Fruit fly (Drosophila melanogaster) whole organism, pupa: ENCODE data around the gene CG17328.

Experiments used
- CG10348 ChIP-seq: fragments of 200-800 bp; sonication (Bioruptor generic); IDR thresholded peaks from 2 replicates; pipeline ENCODE4 v1.3.6; 2022; ENCODE audit warnings: missing biosample characterization, missing genetic modification characterization
- CG12605 ChIP-seq: fragments of 200-800 bp; sonication (Bioruptor generic); IDR thresholded peaks from 2 replicates; pipeline ENCODE4 v1.3.6; 2022; ENCODE audit warnings: missing biosample characterization, missing genetic modification characterization
- CG13204 ChIP-seq: fragments of 200-800 bp; sonication (Bioruptor generic); optimal IDR thresholded peaks from 2 replicates; lab custom pipeline; 2018; ENCODE audit warnings: missing biosample characterization, mild to moderate bottlenecking, missing genetic modification characterization, moderate library complexity
- CG14655 ChIP-seq: fragments of 200-800 bp; sonication (Bioruptor generic); optimal IDR thresholded peaks from 3 replicates; lab custom pipeline; 2017; ENCODE audit warnings: mild to moderate bottlenecking, missing biosample characterization, missing genetic modification reagents, missing genetic modification characterization
- CG15710 ChIP-seq: fragments of 200-800 bp; sonication (Bioruptor generic); optimal IDR thresholded peaks from 2 replicates; lab custom pipeline; 2018; ENCODE audit warnings: missing biosample characterization, mild to moderate bottlenecking, missing genetic modification characterization, moderate library complexity
- CG17806 ChIP-seq: fragments of 200-800 bp; sonication (Bioruptor generic); optimal IDR thresholded peaks from 2 replicates; lab custom pipeline; 2018; ENCODE audit warnings: missing biosample characterization, mild to moderate bottlenecking, missing genetic modification characterization, moderate library complexity
- CG32121 ChIP-seq: fragments of 200-800 bp; sonication (Bioruptor generic); IDR thresholded peaks from 2 replicates; pipeline ENCODE4 v1.3.6; 2022; ENCODE audit warnings: missing biosample characterization, missing genetic modification characterization
- CG34367 ChIP-seq: fragments of 200-800 bp; sonication (Bioruptor generic); optimal IDR thresholded peaks from 2 replicates; lab custom pipeline; 2018; ENCODE audit warnings: missing biosample characterization, mild to moderate bottlenecking, missing genetic modification characterization
- CG4496 ChIP-seq: fragments of 200-800 bp; sonication (Bioruptor generic); IDR thresholded peaks from 3 replicates; pipeline ENCODE4 v1.3.6; 2022; ENCODE audit warnings: missing biosample characterization, missing genetic modification characterization
- CG8159 ChIP-seq: fragments of 200-800 bp; sonication (Bioruptor generic); optimal IDR thresholded peaks from 3 replicates; lab custom pipeline; 2018; ENCODE audit warnings: missing biosample characterization, mild to moderate bottlenecking, missing genetic modification characterization, moderate library complexity
- CG8301 ChIP-seq: fragments of 200-800 bp; sonication (Bioruptor generic); optimal IDR thresholded peaks from 2 replicates; lab custom pipeline; 2018; ENCODE audit warnings: missing biosample characterization, mild to moderate bottlenecking, missing genetic modification characterization
- CG9948 ChIP-seq: fragments of 200-800 bp; sonication (Bioruptor generic); optimal IDR thresholded peaks from 2 replicates; lab custom pipeline; 2018; ENCODE audit warnings: missing biosample characterization, mild to moderate bottlenecking, missing genetic modification characterization, moderate library complexity
- D1 ChIP-seq: fragments of 200-800 bp; sonication (Bioruptor generic); optimal IDR thresholded peaks from 2 replicates; lab custom pipeline; 2018; ENCODE audit warnings: missing biosample characterization, mild to moderate bottlenecking, missing genetic modification characterization, moderate library complexity
- EcR ChIP-seq: fragments of 200-800 bp; sonication (Bioruptor generic); optimal IDR thresholded peaks from 3 replicates; lab custom pipeline; 2019; ENCODE audit warnings: missing biosample characterization, missing genetic modification characterization, mild to moderate bottlenecking, moderate library complexity, missing genetic modification reagents
- Ets98B ChIP-seq: fragments of 200-800 bp; sonication (Bioruptor generic); IDR thresholded peaks from 2 replicates; pipeline ENCODE4 v1.3.6; 2022; ENCODE audit warnings: missing biosample characterization, missing genetic modification characterization
- Pif1A ChIP-seq: fragments of 200-800 bp; sonication (Bioruptor generic); optimal IDR thresholded peaks from 3 replicates; lab custom pipeline; 2016; ENCODE audit warnings: missing biosample characterization, missing genetic modification characterization
- Pif1B ChIP-seq: fragments of 200-800 bp; sonication (Bioruptor generic); optimal IDR thresholded peaks from 3 replicates; lab custom pipeline; 2016; ENCODE audit warnings: missing biosample characterization, missing genetic modification characterization
- Snoo ChIP-seq: fragments of 200-800 bp; sonication (Bioruptor generic); optimal IDR thresholded peaks from 3 replicates; lab custom pipeline; 2017; ENCODE audit warnings: missing biosample characterization, mild to moderate bottlenecking, missing genetic modification characterization, inconsistent platforms
- fd96Ca ChIP-seq: fragments of 200-800 bp; sonication (Bioruptor generic); IDR thresholded peaks from 3 replicates; pipeline ENCODE4 v1.3.6; 2022; ENCODE audit warnings: missing biosample characterization, missing genetic modification characterization
- gl ChIP-seq: fragments of 200-800 bp; sonication (Bioruptor generic); optimal IDR thresholded peaks from 2 replicates; lab custom pipeline; 2018; ENCODE audit warnings: missing biosample characterization, mild to moderate bottlenecking, missing genetic modification characterization
- rn ChIP-seq: fragments of 200-800 bp; sonication (Bioruptor generic); IDR thresholded peaks from 2 replicates; pipeline ENCODE4 v1.3.6; 2022; ENCODE audit warnings: missing biosample characterization, missing genetic modification characterization

Gene CG17328

DNA sequence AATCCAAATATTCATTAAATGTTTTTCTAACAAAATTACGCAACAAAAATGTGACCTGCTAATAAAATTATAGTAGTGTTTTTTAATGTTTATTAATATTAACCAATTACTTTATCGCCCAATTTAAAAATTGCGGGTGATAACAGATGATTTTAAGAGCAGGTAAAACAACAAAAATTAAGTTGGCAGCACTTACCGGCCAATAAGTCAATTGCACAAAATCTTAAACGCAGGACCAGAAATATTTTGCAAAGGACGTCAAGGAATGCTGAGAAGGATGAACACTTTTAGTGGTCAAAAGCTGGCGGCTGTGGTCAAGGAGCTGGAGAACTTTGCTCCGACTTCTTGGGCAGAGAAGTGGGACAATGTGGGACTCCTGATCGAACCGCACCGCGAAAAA, 27.1 kb downstream of the CG17328 start, which contains the start of gene CG4278:
Gene CG4278 (plus strand): TSS at position 178 of the 400 bp plus-strand sequence.
- no peak for TF ChIP-seq CG17806 (tag; lab: Kevin White, UChicago)
- TF ChIP-seq Pif1A, result no peak
- TF ChIP-seq D1 (tag; lab: Kevin White, UChicago), result peak; percentile 79
- TF ChIP-seq, all 21 proteins: peak for 1

- TF ChIP-seq CG4496 (GFP tag; lab: Robert Waterston, UW) (no peak; the same call in 2 of the 3 replicates), CG32121 (GFP tag; lab: Robert Waterston, UW) (peak; percentile 27; the same call in 1 of the 2 replicates), EcR (GFP tag; lab: Kevin White, UChicago) (no peak), CG8301 (no peak), Snoo (tag; lab: Kevin White, UChicago) (peak; percentile 14), D1 (tag; lab: Kevin White, UChicago) (peak; percentile 71), Ets98B (GFP tag; lab: Robert Waterston, UW) (no peak; the same call in 1 of the 2 replicates)
Measured at dm6 chr2L:16329102-16329520, 29.4 kb downstream of the CG17328 start, which contains the start of gene mRpL4. TSS of gene mRpL4 (minus strand) at chr2L:16329132.

- TF ChIP-seq CG15710 (tag; lab: Kevin White, UChicago) (no peak), CG34367 (no peak), CG4496 (GFP tag; lab: Robert Waterston, UW) (no peak), CG10348 (GFP tag; lab: Robert Waterston, UW) (no peak), fd96Ca (no peak), CG8159 (tag; lab: Kevin White, UChicago) (no peak), CG9948 (no peak), CG14655 (GFP tag; lab: Kevin White, UChicago) (no peak), CG12605 (GFP tag; lab: Robert Waterston, UW) (no peak), CG17806 (tag; lab: Kevin White, UChicago) (no peak), gl (tag; lab: Kevin White, UChicago) (no peak), Pif1A (no peak), CG13204 (GFP tag; lab: Kevin White, UChicago) (no peak), rn (GFP tag; lab: Robert Waterston, UW) (no peak), D1 (tag; lab: Kevin White, UChicago) (no peak)
Measured at dm6 chr2L:16329625-16330024, 29.9 kb downstream of the CG17328 start, which contains the start of gene CG4440. TSS of gene CG4440 (plus strand) at chr2L:16329925.

- TF ChIP-seq CG17806 (tag; lab: Kevin White, UChicago) (no peak), CG15710 (tag; lab: Kevin White, UChicago) (no peak), CG14655 (GFP tag; lab: Kevin White, UChicago) (no peak), Pif1A (no peak), D1 (tag; lab: Kevin White, UChicago) (no peak), EcR (GFP tag; lab: Kevin White, UChicago) (no peak), CG8159 (tag; lab: Kevin White, UChicago) (no peak), gl (tag; lab: Kevin White, UChicago) (no peak), CG9948 (no peak), CG34367 (no peak), Pif1B (GFP tag; lab: Kevin White, UChicago) (no peak), Ets98B (GFP tag; lab: Robert Waterston, UW) (no peak)
Measured at dm6 chr2L:16337785-16338184, 38.0 kb downstream of the CG17328 start, which contains the start of gene CG31817. TSS of gene CG31817 (minus strand) at chr2L:16337885.

dm6 chr2L:16340268-16340667, 40.5 kb downstream of the CG17328 start, which contains the start of gene CG42266:
TSS of gene CG42266 (minus strand) at chr2L:16340368.
- no peak for TF ChIP-seq CG14655 (GFP tag; lab: Kevin White, UChicago)
- no peak for TF ChIP-seq gl (tag; lab: Kevin White, UChicago)

dm6 chr2L:16342224-16342623, 42.5 kb downstream of the CG17328 start, which contains the start of gene CG44405:
TSS of gene CG44405 (minus strand) at chr2L:16342324.
- TF ChIP-seq Pif1A, result no peak
- TF ChIP-seq CG10348 (GFP tag; lab: Robert Waterston, UW), result no peak
- no peak for TF ChIP-seq rn (GFP tag; lab: Robert Waterston, UW)

DNA sequence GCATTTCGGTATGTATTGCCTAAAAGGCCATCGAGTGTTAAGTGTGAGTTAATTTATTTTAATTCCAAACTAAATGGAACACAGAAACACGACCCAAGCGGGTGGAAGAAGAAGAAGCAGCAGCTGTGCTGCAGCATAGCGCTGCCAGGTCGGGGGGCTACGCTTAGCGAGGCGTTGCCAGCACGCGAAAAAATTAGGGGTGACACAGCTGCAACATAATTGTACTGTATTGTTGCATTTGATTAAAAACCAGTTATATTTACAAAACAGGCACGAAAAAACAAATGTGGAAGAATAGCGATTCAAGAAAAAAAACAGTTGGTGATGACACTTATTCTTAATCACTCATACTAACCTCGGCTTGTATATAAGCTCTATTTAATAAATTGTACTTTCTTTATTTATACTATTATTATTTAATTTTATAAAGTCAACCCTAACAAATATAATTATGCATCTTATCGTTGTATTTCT, 50.5 kb downstream of the CG17328 start:
- TF ChIP-seq Snoo (tag; lab: Kevin White, UChicago) (peak; percentile 74), CG32121 (GFP tag; lab: Robert Waterston, UW) (peak; percentile 68), CG9948 (no peak), CG15710 (tag; lab: Kevin White, UChicago) (peak; percentile 46), CG14655 (GFP tag; lab: Kevin White, UChicago) (no peak), CG4496 (GFP tag; lab: Robert Waterston, UW) (peak; percentile 77; the same call in 2 of the 3 replicates), Ets98B (GFP tag; lab: Robert Waterston, UW) (peak; percentile 40), CG8301 (no peak), rn (GFP tag; lab: Robert Waterston, UW) (peak; percentile 45; the same call in 1 of the 2 replicates), Pif1B (GFP tag; lab: Kevin White, UChicago) (no peak), CG8159 (tag; lab: Kevin White, UChicago) (no peak), CG17806 (tag; lab: Kevin White, UChicago) (peak; percentile 9), fd96Ca (peak; percentile 62; the same call in 2 of the 3 replicates)
